Fruit fly (Drosophila melanogaster) whole organism, adult: ENCODE results near the gene Acbp3.

Experiments used
- CG14711 ChIP-seq: fragments of 200-800 bp; sonication (Bioruptor generic); optimal IDR thresholded peaks from 2 replicates; lab custom pipeline; 2018; ENCODE audit warnings: missing biosample characterization, mild to moderate bottlenecking, missing genetic modification characterization, moderate library complexity
- CG7101 ChIP-seq: fragments of 200-800 bp; sonication (Bioruptor generic); optimal IDR thresholded peaks from 2 replicates; lab custom pipeline; 2018; ENCODE audit warnings: missing biosample characterization, mild to moderate bottlenecking, missing genetic modification characterization, moderate library complexity
- Crg-1 ChIP-seq: fragments of 200-800 bp; sonication (Bioruptor generic); optimal IDR thresholded peaks from 2 replicates; lab custom pipeline; 2016; ENCODE audit warnings: missing biosample characterization, missing genetic modification characterization
- Hr96 ChIP-seq: fragments of 200-800 bp; sonication (Bioruptor generic); optimal IDR thresholded peaks from 2 replicates; lab custom pipeline; 2016; ENCODE audit warnings: missing biosample characterization, missing genetic modification characterization
- bab1 ChIP-seq: fragments of 200-800 bp; sonication (Bioruptor generic); optimal IDR thresholded peaks from 3 replicates; lab custom pipeline; 2019; ENCODE audit warnings: missing biosample characterization, mild to moderate bottlenecking, missing genetic modification characterization, moderate library complexity
- cnc ChIP-seq, 2 experiments: fragments of >200 bp; optimal IDR thresholded peaks; 2 replicates each; lab custom pipeline; 2017
- pad ChIP-seq: fragments of 200-800 bp; sonication (Bioruptor generic); optimal IDR thresholded peaks from 3 replicates; lab custom pipeline; 2017; ENCODE audit warnings: missing biosample characterization, missing genetic modification characterization, mild to moderate bottlenecking, moderate library complexity, missing genetic modification reagents
- tj ChIP-seq: fragments of 200-800 bp; sonication (Bioruptor generic); optimal IDR thresholded peaks from 3 replicates; lab custom pipeline; 2017; ENCODE audit warnings: missing biosample characterization, mild to moderate bottlenecking, missing genetic modification characterization, moderate library complexity

DNA sequence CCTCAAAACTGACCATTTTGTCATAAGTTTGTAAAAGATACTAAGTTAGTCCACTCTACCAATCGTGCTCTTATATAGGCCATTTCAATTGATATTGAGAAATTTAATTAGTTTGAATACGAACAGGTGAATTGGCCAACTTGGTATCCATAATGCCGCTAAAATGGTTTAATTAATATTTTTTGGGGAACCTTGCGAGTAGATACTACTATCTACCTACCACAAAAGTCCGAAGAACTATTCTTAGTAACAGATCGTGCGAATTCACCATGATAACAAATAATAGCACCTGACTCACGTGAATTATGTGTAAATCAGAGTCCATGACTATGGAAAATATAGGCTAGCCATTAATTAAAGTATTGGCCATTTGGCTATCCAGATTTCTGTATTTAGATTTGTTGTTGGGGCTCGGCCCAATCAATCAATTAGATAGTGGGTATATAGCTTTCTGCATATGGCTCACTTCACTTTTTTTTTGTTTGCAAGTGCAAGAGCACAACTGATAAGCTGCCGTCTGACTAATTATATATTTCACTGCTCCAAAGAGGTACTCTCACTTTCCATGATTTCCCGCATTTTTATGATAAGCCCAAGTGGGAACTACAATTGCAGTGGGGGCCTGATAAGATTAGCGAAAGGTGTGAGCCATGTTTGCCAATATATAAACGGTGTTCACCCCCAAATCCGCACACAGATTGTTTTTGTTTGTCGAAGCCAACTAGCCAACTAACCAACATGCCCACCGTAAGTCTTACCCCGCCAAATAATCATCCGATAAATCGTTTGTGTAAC, 2.3 kb upstream of the Acbp3 start, which contains the start of the genes Acbp4 and Acbp6:
- no peak for TF ChIP-seq CG14711 (tag; lab: Kevin White, UChicago)
- TF ChIP-seq Crg-1, result no peak
- TF ChIP-seq tj, result no peak
- TF ChIP-seq Hr96, result no peak
- TF ChIP-seq pad (GFP tag; lab: Kevin White, UChicago), result no peak
- TF ChIP-seq CG7101 (tag; lab: Kevin White, UChicago), result no peak
- TF ChIP-seq cnc (optimal IDR thresholded peaks at IDR 0.05; lab: Kevin White, UChicago), result no peak
- TF ChIP-seq bab1 (GFP tag; lab: Kevin White, UChicago), result no peak
